Worm (Caenorhabditis elegans) whole organism, late embryonic: ENCODE measurements around the gene F22E5.6.

Experiments used
- K09A11.1 ChIP-seq: sonication (generic microtip); optimal IDR thresholded peaks from 2 replicates; lab custom pipeline; 2017; ENCODE audit warnings: antibody characterized with exemption, mild to moderate bottlenecking, missing genetic modification characterization, missing compliant biosample characterization; ENCODE audit not compliant: insufficient read depth
- ama-1 ChIP-seq: fragments of 150-350 bp; optimal IDR thresholded peaks from 2 replicates; lab custom pipeline; 2014
- ceh-2 ChIP-seq: sonication (generic microtip); optimal IDR thresholded peaks from 2 replicates; lab custom pipeline; 2016; ENCODE audit warnings: missing genotype, missing genetic modification characterization, missing compliant biosample characterization
- elt-2 ChIP-seq: sonication (generic microtip); optimal IDR thresholded peaks from 2 replicates; lab custom pipeline; 2016; ENCODE audit warnings: missing genetic modification reagents, missing genetic modification characterization, missing compliant biosample characterization
- gmeb-2 ChIP-seq: sonication (generic microtip); optimal IDR thresholded peaks from 2 replicates; lab custom pipeline; 2016; ENCODE audit warnings: missing genetic modification characterization, inconsistent platforms, missing compliant biosample characterization
- mec-3 ChIP-seq: sonication (generic microtip); optimal IDR thresholded peaks from 2 replicates; lab custom pipeline; 2016; ENCODE audit warnings: borderline replicate concordance, missing genetic modification characterization, missing compliant biosample characterization
- nfya-1 ChIP-seq: sonication (generic microtip); optimal IDR thresholded peaks from 2 replicates; lab custom pipeline; 2017; ENCODE audit warnings: missing genetic modification characterization, mild to moderate bottlenecking, missing compliant biosample characterization, antibody characterized with exemption, moderate library complexity
- nhr-11 ChIP-seq: fragments of 150-350 bp; optimal IDR thresholded peaks from 2 replicates; lab custom pipeline; 2014; ENCODE audit warnings: missing biosample characterization, missing genetic modification characterization
- pag-3 ChIP-seq: sonication (generic microtip); optimal IDR thresholded peaks from 2 replicates; lab custom pipeline; 2016; ENCODE audit warnings: missing compliant biosample characterization, missing genetic modification characterization, borderline replicate concordance
- pat-9 ChIP-seq: fragments of 200-800 bp; sonication (Bioruptor generic); optimal IDR thresholded peaks from 2 replicates; lab custom pipeline; 2018; ENCODE audit warnings: mild to moderate bottlenecking, missing genetic modification characterization, moderate library complexity, missing compliant biosample characterization
- pha-4 ChIP-seq: fragments of 150-350 bp; optimal IDR thresholded peaks from 2 replicates; lab custom pipeline; 2018; ENCODE audit warnings: missing biosample characterization, missing genetic modification reagents, missing genetic modification characterization
- sox-2 ChIP-seq: fragments of 200-800 bp; sonication (Bioruptor generic); IDR thresholded peaks from 2 replicates; pipeline ENCODE4 v1.3.6; 2022; ENCODE audit warnings: missing genetic modification reagents, missing genetic modification characterization, missing compliant biosample characterization
- tbx-2 ChIP-seq: sonication (generic microtip); optimal IDR thresholded peaks from 2 replicates; lab custom pipeline; 2016; ENCODE audit warnings: missing genetic modification characterization, missing compliant biosample characterization
- zip-5 ChIP-seq: sonication (generic microtip); optimal IDR thresholded peaks from 2 replicates; lab custom pipeline; 2016; ENCODE audit warnings: missing genetic modification characterization, missing compliant biosample characterization

DNA sequence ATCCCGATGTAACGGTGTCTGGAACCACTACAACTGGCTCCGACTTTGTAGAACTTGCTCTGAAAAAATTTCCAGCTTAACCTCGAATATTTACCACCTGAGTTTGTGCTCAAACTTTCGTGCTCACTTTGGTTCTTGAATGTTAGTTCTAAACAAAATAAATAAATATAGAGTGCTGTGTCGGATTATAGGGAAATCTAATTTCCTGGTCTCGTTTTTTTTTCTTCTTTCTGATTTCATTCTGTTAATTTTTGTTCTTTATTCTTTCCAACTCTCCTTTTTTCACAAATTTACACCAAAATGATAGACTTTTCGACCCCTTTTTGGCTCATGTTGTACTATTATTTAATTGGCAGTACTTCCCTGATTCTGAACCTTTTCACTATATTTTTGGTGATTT lies 20.4 kb upstream of the F22E5.6 start, which contains the start of gene sri-37:
- TF ChIP-seq K09A11.1 (no peak), ama-1 (lab: Kevin White, UChicago) (no peak), nhr-11 (tag; lab: Kevin White, UChicago) (no peak), mec-3 (no peak), zip-5 (tag; lab: Kevin White, UChicago) (no peak), pag-3 (tag; lab: Kevin White, UChicago) (no peak), elt-2 (tag; lab: Kevin White, UChicago) (no peak), tbx-2 (no peak), nfya-1 (tag; lab: Kevin White, UChicago) (no peak), sox-2 (no peak), ceh-2 (tag; lab: Kevin White, UChicago) (no peak), pat-9 (tag; lab: Kevin White, UChicago) (no peak), gmeb-2 (tag; lab: Kevin White, UChicago) (no peak), pha-4 (tag; lab: Kevin White, UChicago) (no peak)
